Worm (Caenorhabditis elegans) whole organism, L4 larva: ENCODE measurements around the gene R102.6.

Experiments used
- aha-1 ChIP-seq: fragments of 150-350 bp; peaks from one replicate; lab custom pipeline; 2014; ENCODE audit warnings: missing biosample characterization, missing genetic modification characterization
- fkh-10 ChIP-seq: fragments of 150-350 bp; optimal IDR thresholded peaks from 2 replicates; lab custom pipeline; 2014; ENCODE audit warnings: missing biosample characterization, missing genetic modification reagents, missing genetic modification characterization
- fos-1 ChIP-seq: fragments of 150-350 bp; optimal IDR thresholded peaks from 2 replicates; lab custom pipeline; 2014; ENCODE audit warnings: missing biosample characterization, missing genetic modification characterization
- jun-1 ChIP-seq: fragments of 150-350 bp; optimal IDR thresholded peaks from 2 replicates; lab custom pipeline; 2014; ENCODE audit warnings: missing biosample characterization, missing genetic modification reagents, missing genetic modification characterization
- saeg-2 ChIP-seq: fragments of 200-800 bp; sonication (Bioruptor generic); IDR thresholded peaks from 2 replicates; pipeline ENCODE4 v1.3.6; 2022; ENCODE audit warnings: missing genetic modification reagents, missing genetic modification characterization, missing compliant biosample characterization

DNA sequence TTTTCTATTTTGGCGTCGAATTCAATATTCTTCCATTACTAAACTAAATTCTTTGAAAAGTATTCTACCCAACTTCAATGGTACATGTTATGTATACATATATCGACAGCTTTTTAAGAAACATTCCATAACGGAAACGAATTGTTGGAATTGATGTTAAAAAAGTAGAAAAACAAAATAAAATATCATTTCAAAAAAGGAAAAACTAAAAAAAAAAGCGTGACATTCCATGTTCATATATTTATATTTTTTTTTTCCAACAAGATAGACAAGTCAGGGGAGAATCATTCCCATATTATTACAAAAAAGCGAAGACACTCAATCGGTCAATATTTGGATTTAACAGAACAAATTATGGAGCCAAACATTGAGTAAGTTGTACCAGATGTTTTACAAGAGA lies 814 bp downstream of the R102.6 start, which contains the start of gene R102.10:
- TF ChIP-seq jun-1 (tag; lab: Kevin White, UChicago) (no peak), aha-1 (tag; lab: Kevin White, UChicago) (no peak), fos-1 (no peak), saeg-2 (GFP tag; lab: Robert Waterston, UW) (no peak), fkh-10 (no peak)
